Worm (Caenorhabditis elegans) whole organism, early embryonic: ENCODE results near the gene C01G5.7.

Experiments
- B0310.2 ChIP-seq: sonication (generic microtip); optimal IDR thresholded peaks from 2 replicates; lab custom pipeline; 2016; ENCODE audit warnings: mild to moderate bottlenecking, missing genetic modification characterization, missing compliant biosample characterization
- F13C5.2 ChIP-seq: sonication (generic microtip); optimal IDR thresholded peaks from 2 replicates; lab custom pipeline; 2017; ENCODE audit warnings: mild to moderate bottlenecking, missing genetic modification characterization, inconsistent platforms, missing compliant biosample characterization
- aly-1 ChIP-seq: sonication (generic microtip); optimal IDR thresholded peaks from 2 replicates; lab custom pipeline; 2016; ENCODE audit warnings: missing genetic modification characterization, missing compliant biosample characterization
- ama-1 ChIP-seq: fragments of 150-350 bp; optimal IDR thresholded peaks from 2 replicates; lab custom pipeline; 2014
- ceh-13 ChIP-seq: fragments of 200-800 bp; sonication (Bioruptor generic); optimal IDR thresholded peaks from 2 replicates; lab custom pipeline; 2018; ENCODE audit warnings: mild to moderate bottlenecking, missing genetic modification characterization, missing compliant biosample characterization
- ceh-36 ChIP-seq: sonication (generic microtip); optimal IDR thresholded peaks from 2 replicates; lab custom pipeline; 2016; ENCODE audit warnings: missing genetic modification characterization, inconsistent platforms, missing compliant biosample characterization
- ets-7 ChIP-seq: sonication (generic microtip); optimal IDR thresholded peaks from 2 replicates; lab custom pipeline; 2016; ENCODE audit warnings: missing genotype, missing genetic modification characterization, missing compliant biosample characterization
- flt-1 ChIP-seq: fragments of 200-800 bp; sonication (Bioruptor generic); IDR thresholded peaks from 2 replicates; pipeline ENCODE4 v1.3.6; 2022; ENCODE audit warnings: missing genetic modification characterization, missing compliant biosample characterization
- hmbx-1 ChIP-seq: sonication (generic microtip); optimal IDR thresholded peaks from 2 replicates; lab custom pipeline; 2016; ENCODE audit warnings: mild to moderate bottlenecking, missing genetic modification characterization, missing compliant biosample characterization
- hmg-4 ChIP-seq: fragments of 200-800 bp; sonication (Bioruptor generic); optimal IDR thresholded peaks from 2 replicates; lab custom pipeline; 2018; ENCODE audit warnings: mild to moderate bottlenecking, missing genetic modification characterization, missing compliant biosample characterization
- hnd-1 ChIP-seq: sonication (generic microtip); optimal IDR thresholded peaks from 2 replicates; lab custom pipeline; 2016; ENCODE audit warnings: missing genetic modification characterization, missing compliant biosample characterization
- pes-1 ChIP-seq: fragments of 200-800 bp; sonication (Bioruptor generic); IDR thresholded peaks from 2 replicates; pipeline ENCODE4 v1.3.6; 2022; ENCODE audit warnings: missing genetic modification reagents, missing genetic modification characterization, missing compliant biosample characterization
- scrt-1 ChIP-seq: fragments of 200-800 bp; sonication (Bioruptor generic); IDR thresholded peaks from 2 replicates; pipeline ENCODE4 v1.3.6; 2022; ENCODE audit warnings: missing genetic modification characterization, missing compliant biosample characterization
- sea-1 ChIP-seq: fragments of 200-800 bp; sonication (Bioruptor generic); conservative IDR thresholded peaks from 2 replicates; pipeline ENCODE4 v1.3.6; 2022; ENCODE audit warnings: missing genetic modification characterization, missing compliant biosample characterization
- tbx-11 ChIP-seq: fragments of 200-800 bp; sonication (Bioruptor generic); IDR thresholded peaks from 2 replicates; pipeline ENCODE4 v1.3.6; 2022; ENCODE audit warnings: missing genetic modification characterization, missing compliant biosample characterization
- tbx-37 ChIP-seq: fragments of 200-800 bp; sonication (Bioruptor generic); conservative IDR thresholded peaks from 2 replicates; pipeline ENCODE4 v1.3.6; 2022; ENCODE audit warnings: missing genetic modification reagents, missing genetic modification characterization, missing compliant biosample characterization
- tra-4 ChIP-seq: sonication (generic microtip); optimal IDR thresholded peaks from 2 replicates; lab custom pipeline; 2017; ENCODE audit warnings: missing genetic modification characterization, missing compliant biosample characterization

C01G5.7 gene

ce11 chrIV:6552036-6552435, 34.1 kb downstream of the C01G5.7 start:
- TF ChIP-seq flt-1 (no peak), ets-7 (tag; lab: Kevin White, UChicago) (no peak), F13C5.2 (tag; lab: Kevin White, UChicago) (no peak), ama-1 (lab: Kevin White, UChicago) (no peak), hnd-1 (tag; lab: Kevin White, UChicago) (no peak), sea-1 (GFP tag; lab: Robert Waterston, UW) (no peak), pes-1 (no peak), ceh-36 (tag; lab: Kevin White, UChicago) (no peak), scrt-1 (GFP tag; lab: Robert Waterston, UW) (no peak), tra-4 (tag; lab: Kevin White, UChicago) (no peak), tbx-11 (GFP tag; lab: Robert Waterston, UW) (no peak), tbx-37 (GFP tag; lab: Robert Waterston, UW) (no peak), aly-1 (tag; lab: Kevin White, UChicago) (no peak), ceh-13 (GFP tag; lab: Kevin White, UChicago) (no peak), hmg-4 (GFP tag; lab: Kevin White, UChicago) (no peak)

- no peak for TF ChIP-seq sea-1 (GFP tag; lab: Robert Waterston, UW)
- TF ChIP-seq hnd-1 (tag; lab: Kevin White, UChicago), result no peak
- TF ChIP-seq tbx-11 (GFP tag; lab: Robert Waterston, UW), result no peak
- no peak for TF ChIP-seq pes-1
- no peak for TF ChIP-seq ets-7 (tag; lab: Kevin White, UChicago)
- no peak for TF ChIP-seq tra-4 (tag; lab: Kevin White, UChicago)
- TF ChIP-seq ama-1 (lab: Kevin White, UChicago), result no peak
- no peak for TF ChIP-seq aly-1 (tag; lab: Kevin White, UChicago)
- no peak for TF ChIP-seq F13C5.2 (tag; lab: Kevin White, UChicago)
- no peak for TF ChIP-seq scrt-1 (GFP tag; lab: Robert Waterston, UW)
- TF ChIP-seq tbx-37 (GFP tag; lab: Robert Waterston, UW), result no peak
- TF ChIP-seq flt-1, result no peak
- TF ChIP-seq ceh-36 (tag; lab: Kevin White, UChicago), result no peak
- TF ChIP-seq ceh-13 (GFP tag; lab: Kevin White, UChicago), result no peak
- TF ChIP-seq B0310.2 (tag; lab: Kevin White, UChicago), result no peak
- no peak for TF ChIP-seq hmg-4 (GFP tag; lab: Kevin White, UChicago)
- no peak for TF ChIP-seq hmbx-1 (tag; lab: Kevin White, UChicago)
Observed at ce11 chrIV:6554865-6555264, 36.9 kb downstream of the C01G5.7 start.

ce11 chrIV:6555388-6556330, 37.7 kb downstream of the C01G5.7 start, which contains the start of gene paqr-1:
Gene paqr-1 (minus strand): TSS chrIV:6555438.
- no peak for TF ChIP-seq flt-1
- no peak for TF ChIP-seq ceh-36 (tag; lab: Kevin White, UChicago)
- no peak for TF ChIP-seq hmg-4 (GFP tag; lab: Kevin White, UChicago)
- TF ChIP-seq sea-1 (GFP tag; lab: Robert Waterston, UW), result no peak
- no peak for TF ChIP-seq tbx-11 (GFP tag; lab: Robert Waterston, UW)
- TF ChIP-seq pes-1, result no peak
- no peak for TF ChIP-seq hmbx-1 (tag; lab: Kevin White, UChicago)
- no peak for TF ChIP-seq aly-1 (tag; lab: Kevin White, UChicago)
- TF ChIP-seq ama-1 (lab: Kevin White, UChicago), result no peak

ce11 chrIV:6556624-6557368, 38.8 kb downstream of the C01G5.7 start, which contains the start of gene try-3:
Gene try-3 (plus strand): TSS chrIV:6557155.
- TF ChIP-seq tra-4 (tag; lab: Kevin White, UChicago) (peak; percentile 49), flt-1 (peak; percentile 86), ceh-36 (tag; lab: Kevin White, UChicago) (peak; percentile 83), tbx-11 (GFP tag; lab: Robert Waterston, UW) (peak; percentile 81), hmbx-1 (tag; lab: Kevin White, UChicago) (no peak), hmg-4 (GFP tag; lab: Kevin White, UChicago) (no peak), ama-1 (lab: Kevin White, UChicago) (no peak), tbx-37 (GFP tag; lab: Robert Waterston, UW) (peak; percentile 75), hnd-1 (tag; lab: Kevin White, UChicago) (peak; percentile 46), ceh-13 (GFP tag; lab: Kevin White, UChicago) (peak; percentile 67), F13C5.2 (tag; lab: Kevin White, UChicago) (peak; percentile 57), B0310.2 (tag; lab: Kevin White, UChicago) (peak; percentile 34), ets-7 (tag; lab: Kevin White, UChicago) (peak; percentile 66), sea-1 (GFP tag; lab: Robert Waterston, UW) (peak; percentile 87), aly-1 (tag; lab: Kevin White, UChicago) (peak; percentile 71), scrt-1 (GFP tag; lab: Robert Waterston, UW) (peak; percentile 80), pes-1 (peak; percentile 88)

ce11 chrIV:6560434-6560833, 42.5 kb downstream of the C01G5.7 start, which contains the start of gene best-9:
Gene best-9 (plus strand): TSS chrIV:6560734.
- no peak for TF ChIP-seq ets-7 (tag; lab: Kevin White, UChicago)
- TF ChIP-seq tra-4 (tag; lab: Kevin White, UChicago), result no peak
- TF ChIP-seq tbx-37 (GFP tag; lab: Robert Waterston, UW), result no peak
- TF ChIP-seq F13C5.2 (tag; lab: Kevin White, UChicago), result no peak
- no peak for TF ChIP-seq scrt-1 (GFP tag; lab: Robert Waterston, UW)
- no peak for TF ChIP-seq hmg-4 (GFP tag; lab: Kevin White, UChicago)
- TF ChIP-seq hmbx-1 (tag; lab: Kevin White, UChicago), result no peak
- TF ChIP-seq tbx-11 (GFP tag; lab: Robert Waterston, UW), result no peak
- TF ChIP-seq ceh-13 (GFP tag; lab: Kevin White, UChicago), result no peak
